Fruit fly (Drosophila melanogaster) whole organism, embryonic: ENCODE data around the gene CG11030.
A peak's percentile ranks its signal among the peaks of the same experiment; 100 is the strongest.

Source experiments
- Bgb ChIP-seq: fragments of 200-800 bp; sonication (Bioruptor generic); IDR thresholded peaks from 2 replicates; pipeline ENCODE4 v1.3.6; 2022; ENCODE audit warnings: missing biosample characterization, missing genetic modification characterization; ENCODE audit not compliant: partially characterized antibody
- Blimp-1 ChIP-seq: fragments of 200-800 bp; sonication (Bioruptor generic); optimal IDR thresholded peaks from 3 replicates; lab custom pipeline; 2018; ENCODE audit warnings: missing biosample characterization, missing genetic modification characterization, mild to moderate bottlenecking, moderate library complexity, missing genetic modification reagents
- CG10366 ChIP-seq: fragments of 200-800 bp; sonication (Bioruptor generic); IDR thresholded peaks from 2 replicates; pipeline ENCODE4 v1.3.6; 2022; ENCODE audit warnings: missing biosample characterization, missing genetic modification characterization
- CG10979 ChIP-seq: fragments of 200-800 bp; sonication (Bioruptor generic); optimal IDR thresholded peaks from 2 replicates; lab custom pipeline; 2018; ENCODE audit warnings: missing biosample characterization, mild to moderate bottlenecking, missing genetic modification characterization, moderate library complexity
- CG11085 ChIP-seq: fragments of 200-800 bp; sonication (Bioruptor generic); IDR thresholded peaks from 2 replicates; pipeline ENCODE4 v1.3.6; 2022; ENCODE audit warnings: missing biosample characterization, missing genetic modification characterization
- CG11247 ChIP-seq: fragments of 200-800 bp; sonication (Bioruptor generic); IDR thresholded peaks from 2 replicates; pipeline ENCODE4 v1.3.6; 2022; ENCODE audit warnings: missing biosample characterization, missing genetic modification characterization
- CG11456 ChIP-seq: fragments of 200-800 bp; sonication (Bioruptor generic); IDR thresholded peaks from 3 replicates; pipeline ENCODE4 v1.3.6; 2022; ENCODE audit warnings: missing biosample characterization, missing genetic modification characterization
- CG12391 ChIP-seq: fragments of 200-800 bp; sonication (Bioruptor generic); optimal IDR thresholded peaks from 3 replicates; lab custom pipeline; 2018; ENCODE audit warnings: missing biosample characterization, mild to moderate bottlenecking, missing genetic modification characterization, moderate library complexity
- CG12769 ChIP-seq: fragments of 200-800 bp; sonication (Bioruptor generic); optimal IDR thresholded peaks from 2 replicates; lab custom pipeline; 2019; ENCODE audit warnings: missing biosample characterization, mild to moderate bottlenecking, missing genetic modification characterization, moderate library complexity
- CG13894 ChIP-seq: fragments of 200-800 bp; sonication (Bioruptor generic); optimal IDR thresholded peaks from 3 replicates; lab custom pipeline; 2018; ENCODE audit warnings: missing biosample characterization, mild to moderate bottlenecking, missing genetic modification characterization, moderate library complexity
- CG14860 ChIP-seq: fragments of 200-800 bp; sonication (Bioruptor generic); IDR thresholded peaks from 3 replicates; pipeline ENCODE4 v1.3.6; 2022; ENCODE audit warnings: missing biosample characterization, missing genetic modification characterization; ENCODE audit not compliant: partially characterized antibody
- CG15073 ChIP-seq: fragments of 200-800 bp; sonication (Bioruptor generic); optimal IDR thresholded peaks from 2 replicates; lab custom pipeline; 2016; ENCODE audit warnings: missing biosample characterization, missing genetic modification characterization
- CG15269 ChIP-seq: fragments of 200-800 bp; sonication (Bioruptor generic); optimal IDR thresholded peaks from 2 replicates; lab custom pipeline; 2018; ENCODE audit warnings: missing biosample characterization, mild to moderate bottlenecking, missing genetic modification characterization, moderate library complexity
- CG1602 ChIP-seq: fragments of 200-800 bp; sonication (Bioruptor generic); optimal IDR thresholded peaks from 3 replicates; lab custom pipeline; 2016; ENCODE audit warnings: missing biosample characterization, missing genetic modification characterization
- CG16779 ChIP-seq: fragments of 200-800 bp; sonication (Bioruptor generic); IDR thresholded peaks from 2 replicates; pipeline ENCODE4 v1.3.6; 2022; ENCODE audit warnings: missing biosample characterization, missing genetic modification characterization
- CG17568 ChIP-seq: fragments of 200-800 bp; sonication (Bioruptor generic); optimal IDR thresholded peaks from 2 replicates; lab custom pipeline; 2018; ENCODE audit warnings: missing biosample characterization, mild to moderate bottlenecking, missing genetic modification characterization, moderate library complexity
- CG2120 ChIP-seq: fragments of 200-800 bp; sonication (Bioruptor generic); optimal IDR thresholded peaks from 3 replicates; lab custom pipeline; 2016; ENCODE audit warnings: missing biosample characterization, missing genetic modification characterization
- CG31365 ChIP-seq: fragments of 200-800 bp; sonication (Bioruptor generic); optimal IDR thresholded peaks from 2 replicates; lab custom pipeline; 2018; ENCODE audit warnings: missing biosample characterization, mild to moderate bottlenecking, missing genetic modification characterization
- CG42726 ChIP-seq: fragments of 200-800 bp; sonication (Bioruptor generic); IDR thresholded peaks from 2 replicates; pipeline ENCODE4 v1.3.6; 2022; ENCODE audit warnings: missing biosample characterization, missing genetic modification characterization; ENCODE audit not compliant: partially characterized antibody
- CG6654 ChIP-seq: fragments of 200-800 bp; sonication (Bioruptor generic); optimal IDR thresholded peaks from 2 replicates; lab custom pipeline; 2017; ENCODE audit warnings: missing biosample characterization, mild to moderate bottlenecking, missing genetic modification characterization
- CG9609 ChIP-seq: fragments of 200-800 bp; sonication (Bioruptor generic); optimal IDR thresholded peaks from 3 replicates; lab custom pipeline; 2016; ENCODE audit warnings: missing biosample characterization, missing genetic modification characterization
- HLH3B ChIP-seq: fragments of 200-800 bp; sonication (Bioruptor generic); IDR thresholded peaks from 2 replicates; pipeline ENCODE4 v1.3.6; 2022; ENCODE audit warnings: missing biosample characterization, missing genetic modification characterization
- Hr3 ChIP-seq: fragments of 200-800 bp; sonication (Bioruptor generic); optimal IDR thresholded peaks from 3 replicates; lab custom pipeline; 2016; ENCODE audit warnings: missing biosample characterization, missing genetic modification characterization
- MESR4 ChIP-seq: fragments of 200-800 bp; sonication (Bioruptor generic); optimal IDR thresholded peaks from 2 replicates; lab custom pipeline; 2018; ENCODE audit warnings: missing biosample characterization, mild to moderate bottlenecking, missing genetic modification characterization, moderate library complexity
- Mad ChIP-seq: fragments of 200-800 bp; sonication (Bioruptor generic); optimal IDR thresholded peaks from 2 replicates; lab custom pipeline; 2016; ENCODE audit warnings: missing biosample characterization, missing genetic modification characterization
- Meics ChIP-seq: fragments of 200-800 bp; sonication (Bioruptor generic); optimal IDR thresholded peaks from 2 replicates; lab custom pipeline; 2017; ENCODE audit warnings: missing biosample characterization, mild to moderate bottlenecking, missing genetic modification characterization
- Nf-YA ChIP-seq: fragments of 200-800 bp; sonication (Bioruptor generic); IDR thresholded peaks from 2 replicates; pipeline ENCODE4 v1.3.6; 2022; ENCODE audit warnings: missing biosample characterization, missing genetic modification characterization
- Ravus ChIP-seq: fragments of 200-800 bp; sonication (Bioruptor generic); IDR thresholded peaks from 2 replicates; pipeline ENCODE4 v1.3.6; 2022; ENCODE audit warnings: missing biosample characterization, missing genetic modification characterization
- Rfx ChIP-seq: fragments of 200-800 bp; sonication (Bioruptor generic); IDR thresholded peaks from 2 replicates; pipeline ENCODE4 v1.3.6; 2022; ENCODE audit warnings: missing biosample characterization, missing genetic modification characterization
- Scr ChIP-seq: fragments of 200-800 bp; sonication (Bioruptor generic); IDR thresholded peaks from 2 replicates; pipeline ENCODE4 v1.3.6; 2022; ENCODE audit warnings: missing biosample characterization, missing genetic modification characterization; ENCODE audit not compliant: partially characterized antibody
- Taf1 ChIP-seq: fragments of 200-800 bp; sonication (Bioruptor generic); IDR thresholded peaks from 2 replicates; pipeline ENCODE4 v1.3.6; 2022; ENCODE audit warnings: missing biosample characterization, missing genetic modification characterization
- Xbp1 ChIP-seq: fragments of 200-800 bp; sonication (Bioruptor generic); optimal IDR thresholded peaks from 3 replicates; lab custom pipeline; 2016; ENCODE audit warnings: missing biosample characterization, mild to moderate bottlenecking, missing genetic modification characterization
- abd-A ChIP-seq: fragments of 200-800 bp; sonication (Bioruptor generic); optimal IDR thresholded peaks from 3 replicates; lab custom pipeline; 2019; ENCODE audit warnings: missing biosample characterization, mild to moderate bottlenecking, missing genetic modification characterization, moderate library complexity
- bab2 ChIP-seq: fragments of 200-800 bp; sonication (Bioruptor generic); optimal IDR thresholded peaks from 2 replicates; lab custom pipeline; 2016; ENCODE audit warnings: missing biosample characterization, missing genetic modification characterization
- cad ChIP-seq: fragments of >200 bp; optimal IDR thresholded peaks from 2 replicates; lab custom pipeline; 2017; ENCODE audit warnings: missing biosample characterization, missing genetic modification characterization
- danr ChIP-seq: fragments of 200-800 bp; sonication (Bioruptor generic); IDR thresholded peaks from 2 replicates; pipeline ENCODE4 v1.3.6; 2022; ENCODE audit warnings: missing biosample characterization, missing genetic modification characterization
- hb ChIP-seq: fragments of 200-800 bp; sonication (Bioruptor generic); IDR thresholded peaks from 3 replicates; pipeline ENCODE4 v1.3.6; 2022; ENCODE audit warnings: missing biosample characterization, missing genetic modification characterization; ENCODE audit not compliant: partially characterized antibody
- hkb ChIP-seq, 2 experiments: fragments of 200-800 bp in 1 of 2; fragments of >200 bp in 1 of 2; sonication (Bioruptor generic) in 1 of 2; IDR thresholded peaks in 1 of 2; optimal IDR thresholded peaks in 1 of 2; 2 replicates each; pipeline versions ENCODE4 v1.3.6 to Lab custom; 2017 to 2022; ENCODE audit warnings: missing biosample characterization in 1 of 2, missing genetic modification characterization in 1 of 2
- kah ChIP-seq: fragments of 200-800 bp; sonication (Bioruptor generic); optimal IDR thresholded peaks from 2 replicates; lab custom pipeline; 2018; ENCODE audit warnings: missing biosample characterization, mild to moderate bottlenecking, missing genetic modification characterization
- ken ChIP-seq: fragments of 200-800 bp; sonication (Bioruptor generic); IDR thresholded peaks from 3 replicates; pipeline ENCODE4 v1.3.6; 2022; ENCODE audit warnings: missing biosample characterization, missing genetic modification characterization
- klu ChIP-seq: fragments of 200-800 bp; sonication (Bioruptor generic); IDR thresholded peaks from 2 replicates; pipeline ENCODE4 v1.3.6; 2022; ENCODE audit warnings: missing biosample characterization, missing genetic modification characterization
- nerfin-1 ChIP-seq: fragments of 200-800 bp; sonication (Bioruptor generic); optimal IDR thresholded peaks from 3 replicates; lab custom pipeline; 2019; ENCODE audit warnings: missing biosample characterization, mild to moderate bottlenecking, missing genetic modification characterization, moderate library complexity
- oc ChIP-seq: fragments of 200-800 bp; sonication (Bioruptor generic); optimal IDR thresholded peaks from 2 replicates; lab custom pipeline; 2018; ENCODE audit warnings: missing biosample characterization, mild to moderate bottlenecking, missing genetic modification characterization, moderate library complexity
- peb ChIP-seq: fragments of 200-800 bp; sonication (Bioruptor generic); IDR thresholded peaks from 2 replicates; pipeline ENCODE4 v1.3.6; 2022; ENCODE audit warnings: missing biosample characterization, missing genetic modification characterization
- prd ChIP-seq, 3 experiments: fragments of >200 bp in 2 of 3; fragments of 200-800 bp in 1 of 3; sonication (Bioruptor generic) in 1 of 3; optimal IDR thresholded peaks in 2 of 3; IDR thresholded peaks in 1 of 3; 2 replicates in 2 of 3; 3 replicates in 1 of 3; pipeline versions ENCODE4 v1.3.6 to Lab custom; 2017 to 2022; ENCODE audit warnings: missing biosample characterization in 1 of 3, missing genetic modification characterization in 1 of 3
- sens-2 ChIP-seq: fragments of 200-800 bp; sonication (Bioruptor generic); IDR thresholded peaks from 2 replicates; pipeline ENCODE4 v1.3.6; 2022; ENCODE audit warnings: missing biosample characterization, missing genetic modification characterization
- sisA ChIP-seq: fragments of 200-800 bp; sonication (Bioruptor generic); IDR thresholded peaks from 2 replicates; pipeline ENCODE4 v1.3.6; 2022; ENCODE audit warnings: missing biosample characterization, missing genetic modification characterization
- vvl ChIP-seq: fragments of 200-800 bp; sonication (Bioruptor generic); IDR thresholded peaks from 2 replicates; pipeline ENCODE4 v1.3.6; 2022; ENCODE audit warnings: missing biosample characterization, missing genetic modification characterization

Gene CG11030

dm6 chr2L:5766498-5767008 is 42.1 kb downstream of the CG11030 start (continued):
- TF ChIP-seq CG15073 (GFP tag; lab: Kevin White, UChicago) (no peak), peb (GFP tag; lab: Robert Waterston, UW) (no peak), danr (GFP tag; lab: Robert Waterston, UW) (no peak), CG16779 (GFP tag; lab: Robert Waterston, UW) (no peak), CG14860 (GFP tag; lab: Robert Waterston, UW) (no peak), Ravus (GFP tag; lab: Robert Waterston, UW) (no peak), nerfin-1 (tag; lab: Kevin White, UChicago) (no peak), Nf-YA (GFP tag; lab: Robert Waterston, UW) (no peak), Blimp-1 (GFP tag; lab: Kevin White, UChicago) (peak; percentile 64), CG10979 (no peak), hkb (optimal IDR thresholded peaks at IDR 0.05; lab: Kevin White, UChicago) (no peak), hkb (GFP tag; IDR thresholded peaks at IDR 0.05; lab: Robert Waterston, UW) (no peak), abd-A (peak; percentile 79)

dm6 chr2L:5771179-5771578 is 46.7 kb downstream of the CG11030 start:
- TF ChIP-seq CG6654 (GFP tag; lab: Kevin White, UChicago) (peak; percentile 100), Xbp1 (GFP tag; lab: Kevin White, UChicago) (peak; percentile 67), CG1602 (GFP tag; lab: Kevin White, UChicago) (peak; percentile 32), cad (GFP tag; lab: Kevin White, UChicago) (peak; percentile 86), CG10366 (GFP tag; lab: Robert Waterston, UW) (peak; percentile 10; the same call in 1 of the 2 replicates), Mad (GFP tag; lab: Kevin White, UChicago) (peak; percentile 35), sisA (GFP tag; lab: Robert Waterston, UW) (peak; percentile 69), CG11085 (GFP tag; lab: Robert Waterston, UW) (peak; percentile 18; the same call in 1 of the 2 replicates), klu (GFP tag; lab: Robert Waterston, UW) (no peak), CG12391 (tag; lab: Kevin White, UChicago) (no peak), oc (tag; lab: Kevin White, UChicago) (no peak), CG12769 (tag; lab: Kevin White, UChicago) (peak; percentile 25), Hr3 (GFP tag; lab: Kevin White, UChicago) (peak; percentile 8), Meics (peak; percentile 41), Taf1 (GFP tag; lab: Robert Waterston, UW) (no peak), Rfx (peak; percentile 85), CG17568 (GFP tag; lab: Kevin White, UChicago) (no peak), hb (GFP tag; lab: Robert Waterston, UW) (peak; percentile 65), CG2120 (GFP tag; lab: Kevin White, UChicago) (peak; percentile 29), CG15269 (tag; lab: Kevin White, UChicago) (peak; percentile 1), Bgb (GFP tag; lab: Robert Waterston, UW) (peak; percentile 89), Scr (GFP tag; lab: Robert Waterston, UW) (0 out of 2 replicates have a peak, but pooled peaks have one; percentile 30), sens-2 (GFP tag; lab: Robert Waterston, UW) (no peak), CG9609 (GFP tag; lab: Kevin White, UChicago) (peak; percentile 1), vvl (GFP tag; lab: Robert Waterston, UW) (peak; percentile 32), CG31365 (tag; lab: Kevin White, UChicago) (no peak), CG11456 (peak; percentile 86; the same call in 2 of the 3 replicates), MESR4 (GFP tag; lab: Kevin White, UChicago) (no peak), kah (GFP tag; lab: Kevin White, UChicago) (no peak), ken (GFP tag; lab: Robert Waterston, UW) (peak; percentile 73; the same call in 2 of the 3 replicates), CG13894 (tag; lab: Kevin White, UChicago) (peak; percentile 24), CG11247 (GFP tag; lab: Robert Waterston, UW) (peak; percentile 43; the same call in 1 of the 2 replicates), prd (optimal IDR thresholded peaks at IDR 0.05; lab: Kevin White, UChicago) (peak in 1 of 2 experiments; percentile 89), prd (GFP tag; IDR thresholded peaks at IDR 0.05; lab: Robert Waterston, UW) (peak; percentile 71), CG42726 (GFP tag; lab: Robert Waterston, UW) (peak; percentile 92), HLH3B (GFP tag; lab: Robert Waterston, UW) (0 out of 2 replicates have a peak, but pooled peaks have one; percentile 27), bab2 (GFP tag; lab: Kevin White, UChicago) (peak; percentile 20)
